Fruit fly (Drosophila melanogaster): ENCODE results near the gene CG12219.

Gene CG12219

DNA sequence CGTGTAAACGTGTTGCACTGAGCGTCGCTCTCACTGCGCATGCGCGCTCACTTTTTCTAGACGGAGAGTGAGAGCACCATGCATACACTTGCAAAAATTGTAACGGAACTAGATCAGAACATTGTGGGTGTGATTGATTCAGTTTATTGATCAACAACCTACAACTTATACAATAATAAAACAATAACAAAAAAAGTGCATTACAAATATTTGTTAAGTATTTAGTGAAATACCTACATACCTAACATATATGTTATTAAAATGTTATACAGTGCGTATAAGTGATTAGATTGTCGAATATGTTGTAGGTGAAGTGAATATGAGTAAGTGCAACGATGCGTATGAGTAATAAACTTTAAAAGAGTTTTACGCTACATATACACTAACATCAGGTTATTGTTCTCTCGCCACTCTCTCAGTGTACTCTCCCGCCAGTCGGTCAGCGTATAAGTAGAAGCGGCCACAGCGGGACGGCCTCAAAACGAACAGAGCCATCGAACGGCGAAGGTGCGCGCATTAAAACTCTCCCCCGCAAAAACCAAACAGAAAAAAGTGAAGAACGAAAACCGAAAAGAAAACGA lies 29.4 kb upstream of the CG12219 start, which contains the start of gene CG42240:
TSS of gene CG42240 (plus strand) at position 474 of the 581 bp plus-strand sequence.
- TF ChIP-seq noc (tag; optimal IDR thresholded peaks at IDR 0.05), result peak; percentile 53

DNA sequence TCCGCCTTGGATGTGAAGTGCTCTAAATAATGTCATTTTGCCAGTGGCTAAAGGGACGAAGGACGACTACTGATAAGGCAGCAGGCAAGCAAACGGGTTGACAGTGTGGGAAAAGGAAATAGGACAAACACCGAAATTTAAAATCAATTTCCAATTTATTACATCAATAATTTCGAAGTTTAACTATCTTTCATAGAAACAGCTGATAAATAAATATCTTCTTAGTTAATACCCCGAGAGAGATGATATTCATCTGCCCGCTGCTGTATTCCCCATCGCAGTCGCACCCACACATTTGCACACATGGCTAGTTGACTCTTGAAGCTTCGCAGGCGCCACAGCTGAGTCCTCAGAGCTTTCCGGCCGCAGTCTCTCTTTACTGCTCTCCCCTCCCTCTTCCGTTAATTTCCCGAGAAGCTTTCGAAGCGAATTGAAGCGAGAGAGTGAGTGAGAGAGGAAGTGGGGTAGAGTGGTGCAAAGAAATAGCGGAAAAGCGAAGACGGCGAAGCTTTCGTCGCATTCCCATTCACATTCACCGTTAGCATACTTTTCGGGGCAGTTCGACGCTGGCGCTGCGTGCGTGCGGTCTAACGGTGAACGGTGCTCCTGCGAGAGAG lies 15.9 kb upstream of the CG12219 start:
- TF ChIP-seq noc (tag; optimal IDR thresholded peaks at IDR 0.05), result no peak

DNA sequence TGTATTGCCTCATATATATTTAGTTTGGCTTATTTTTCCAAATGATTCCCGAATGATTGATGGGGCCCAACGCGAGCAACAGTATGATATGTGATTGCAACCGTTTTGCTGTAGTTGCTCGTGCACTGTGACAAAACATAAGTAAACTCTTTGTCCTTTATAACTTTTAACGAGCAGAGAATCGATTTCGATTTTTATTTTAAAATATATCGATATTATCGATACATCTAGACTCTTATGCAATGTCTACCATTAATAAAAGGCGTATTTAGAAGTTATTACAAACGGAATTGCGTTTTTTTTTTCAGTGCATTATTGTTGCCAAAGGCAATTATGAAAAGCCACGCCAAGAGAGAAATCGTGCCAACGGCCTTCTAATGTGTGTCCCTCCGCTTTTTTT lies 14.5 kb upstream of the CG12219 start:
- TF ChIP-seq noc (tag; optimal IDR thresholded peaks at IDR 0.05), result no peak

DNA sequence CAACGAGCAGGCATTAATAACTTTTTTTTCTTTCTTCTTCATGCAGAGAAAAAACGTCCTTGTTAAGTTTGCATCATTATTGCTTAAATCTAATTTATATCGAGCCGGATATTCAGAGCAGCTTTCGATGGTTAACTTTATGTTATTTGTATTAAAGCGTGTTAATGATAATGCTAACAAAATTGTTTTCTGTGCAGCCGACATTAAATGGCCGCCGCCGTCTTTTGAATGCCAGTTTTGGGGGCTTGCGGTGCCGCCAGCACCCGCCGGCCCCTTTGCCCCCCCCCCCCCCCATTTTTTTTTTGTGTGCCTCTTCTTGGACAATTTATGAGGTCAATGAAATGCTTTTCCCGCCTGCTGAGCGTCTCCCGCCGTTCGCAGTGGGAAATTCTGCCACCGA lies 10.4 kb upstream of the CG12219 start:
- TF ChIP-seq noc (tag; optimal IDR thresholded peaks at IDR 0.05), result no peak

DNA sequence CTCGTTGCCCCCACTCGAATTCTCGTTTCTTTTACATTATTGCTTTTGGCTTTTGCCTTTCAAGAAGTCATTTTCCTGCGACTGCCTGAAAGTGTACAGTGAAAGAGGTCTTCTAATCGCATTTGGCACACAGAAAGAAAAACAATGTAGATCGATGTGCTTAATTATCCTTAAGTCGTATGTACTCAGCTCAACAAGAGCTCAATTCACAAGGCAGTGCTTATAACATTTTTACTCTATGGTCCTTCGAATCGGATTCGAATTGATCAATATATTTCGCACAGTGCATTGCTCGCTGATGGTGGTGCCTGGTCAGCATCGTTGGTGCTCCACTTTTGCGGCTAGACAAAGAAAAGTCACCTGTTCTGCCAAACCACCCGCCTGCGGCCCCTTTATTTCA lies 9.3 kb upstream of the CG12219 start:
- TF ChIP-seq noc (tag; optimal IDR thresholded peaks at IDR 0.05), result no peak

DNA sequence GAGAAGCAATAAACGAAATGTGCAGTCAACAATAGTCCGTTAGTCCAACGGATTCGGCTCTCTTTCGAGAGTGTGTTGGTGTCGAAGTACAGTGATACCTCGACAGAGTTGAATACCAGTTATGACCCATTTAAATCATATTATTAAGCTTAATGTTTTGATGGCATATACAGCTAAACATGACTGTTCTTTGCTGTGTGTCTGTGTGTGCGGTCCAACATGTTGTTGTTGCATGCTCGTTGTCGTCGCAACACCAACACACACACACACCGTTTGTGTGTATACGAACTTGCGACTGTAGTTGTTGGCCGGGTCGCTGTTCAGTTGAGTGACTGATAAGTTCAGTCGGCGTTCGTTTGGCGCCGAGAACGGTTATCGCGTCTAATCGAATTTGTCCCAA lies 7.8 kb upstream of the CG12219 start, which contains the start of gene CG15894:
TSS of gene CG15894 (plus strand) at position 361 of the 400 bp plus-strand sequence.
- no peak for TF ChIP-seq noc (tag; optimal IDR thresholded peaks at IDR 0.05)

DNA sequence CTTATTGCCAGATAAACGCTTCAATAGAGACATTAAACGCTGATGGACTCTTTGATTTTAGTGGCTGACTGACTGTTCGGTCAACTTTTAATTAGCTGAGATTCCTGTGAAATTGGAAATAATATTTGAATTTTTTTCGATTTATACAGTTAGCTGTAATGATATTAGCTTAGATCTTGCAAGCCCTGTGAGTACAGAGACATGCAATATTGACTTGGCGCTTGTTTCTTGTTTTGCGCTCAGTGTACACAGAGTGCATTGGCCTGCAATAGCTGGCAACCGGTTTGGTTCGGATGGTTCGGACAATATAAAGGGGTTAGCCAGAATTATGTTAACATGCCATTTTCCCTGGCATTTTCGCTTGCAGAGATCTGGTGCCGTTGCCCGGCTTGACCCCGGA lies 4.2 kb upstream of the CG12219 start:
- TF ChIP-seq noc (tag; optimal IDR thresholded peaks at IDR 0.05), result no peak

DNA sequence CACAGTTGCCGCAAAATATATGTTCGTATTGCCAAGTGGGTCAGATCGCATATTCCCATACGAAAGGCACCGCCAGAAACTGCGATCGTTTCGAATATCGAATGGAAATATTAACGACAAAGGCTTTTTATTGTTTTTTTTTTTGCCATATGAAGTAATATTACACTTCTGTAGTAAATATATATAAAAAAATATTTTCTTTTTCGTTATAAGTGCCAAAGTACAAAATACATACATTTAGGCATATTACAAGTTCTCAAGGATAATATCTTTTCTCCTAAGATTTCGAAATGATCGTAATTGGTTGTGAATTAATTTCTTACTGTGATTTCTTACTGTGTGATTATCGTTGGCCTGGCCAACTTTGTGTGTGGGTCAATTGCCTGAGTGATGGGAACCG lies 3.1 kb upstream of the CG12219 start:
- no peak for TF ChIP-seq noc (tag; optimal IDR thresholded peaks at IDR 0.05)

DNA sequence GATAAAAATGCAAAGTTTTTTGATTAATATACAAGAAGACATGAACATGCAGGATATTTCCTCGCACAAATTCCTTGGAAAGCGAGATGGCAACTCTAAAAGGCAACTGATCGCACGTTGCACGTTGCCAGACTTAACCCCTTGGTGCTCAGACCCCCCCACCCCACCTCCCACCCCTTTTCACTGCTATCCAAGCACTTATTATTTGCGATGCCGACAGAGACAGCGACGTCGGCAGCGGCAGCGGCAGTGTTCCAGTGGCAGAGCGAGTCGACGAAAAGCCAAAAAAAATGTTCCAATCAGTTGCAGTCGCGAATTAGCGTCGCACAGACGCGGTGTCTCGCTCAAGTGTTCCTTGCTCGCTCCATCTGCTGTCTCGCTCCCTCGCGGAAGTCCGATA lies 2.6 kb upstream of the CG12219 start, which contains the start of gene CG3823:
TSS of gene CG3823 (plus strand) at position 301 of the 400 bp plus-strand sequence.
- TF ChIP-seq noc (tag; optimal IDR thresholded peaks at IDR 0.05), result no peak

DNA sequence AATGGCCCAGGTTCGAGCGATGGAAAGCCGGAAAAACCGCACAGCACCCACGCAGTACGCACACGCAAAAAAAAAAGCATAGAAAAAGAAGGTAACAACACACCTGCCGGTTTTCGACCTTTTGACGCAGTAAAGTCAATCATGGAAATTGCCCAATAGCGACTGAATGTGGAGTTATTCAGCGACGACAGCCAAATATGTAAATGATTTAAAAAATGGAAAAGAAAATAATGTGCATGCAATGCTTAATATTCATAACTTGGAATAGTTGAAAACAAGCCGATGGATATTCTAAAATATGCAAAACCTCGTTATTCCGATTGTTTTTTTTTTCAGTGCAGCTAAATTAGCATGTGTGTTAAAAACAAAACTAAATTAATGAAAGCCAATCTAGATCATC lies 2.1 kb upstream of the CG12219 start:
- TF ChIP-seq noc (tag; optimal IDR thresholded peaks at IDR 0.05), result no peak

DNA sequence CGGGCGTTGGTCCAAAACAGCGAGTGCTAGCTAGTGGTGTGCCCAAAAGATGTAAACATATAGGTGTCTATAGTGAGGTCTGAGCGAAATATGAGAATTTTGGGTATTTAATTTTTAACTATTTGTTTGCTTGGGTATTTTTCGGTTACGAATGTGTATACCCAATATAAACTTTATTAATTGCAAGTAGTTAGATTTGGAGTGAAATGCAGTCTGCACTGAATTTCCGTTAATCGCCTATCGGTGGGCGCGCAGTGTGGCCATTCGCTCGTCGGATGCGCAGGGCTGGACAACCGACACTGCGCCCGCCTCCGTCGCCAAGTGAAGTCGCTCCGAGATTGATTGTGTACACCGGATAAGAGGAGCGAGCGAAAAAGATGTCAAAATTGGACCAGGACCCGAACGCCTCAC lies 6.0 kb downstream of the CG12219 start, which contains the start of the genes CG15891 and CG3815:
TSS of gene CG15891 (minus strand) at position 217 of the 411 bp plus-strand sequence.
TSS of gene CG3815 (plus strand) at position 261 of the 411 bp plus-strand sequence.
- no peak for TF ChIP-seq noc (tag; optimal IDR thresholded peaks at IDR 0.05)

DNA sequence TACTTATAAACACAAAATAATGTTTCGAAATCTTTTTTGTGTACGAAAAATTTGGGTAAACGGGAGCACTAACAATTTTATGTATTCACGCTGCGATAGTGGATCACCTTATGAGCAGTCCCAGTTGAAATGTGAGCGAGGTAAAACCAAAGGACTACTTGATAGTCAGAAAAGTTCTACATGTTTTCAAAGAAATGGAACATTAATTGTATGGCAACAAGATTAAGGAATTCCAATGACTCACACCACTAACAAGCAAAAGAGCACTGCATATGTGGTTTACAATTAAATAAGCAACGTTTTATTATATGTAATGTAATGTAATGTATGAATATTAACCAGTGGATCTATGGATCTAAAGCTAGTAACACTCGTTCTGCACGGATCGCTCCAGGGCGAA lies 6.8 kb downstream of the CG12219 start, which contains the start of gene CG15892:
TSS of gene CG15892 (minus strand) at position 101 of the 400 bp plus-strand sequence.
- TF ChIP-seq noc (tag; optimal IDR thresholded peaks at IDR 0.05), result no peak

DNA sequence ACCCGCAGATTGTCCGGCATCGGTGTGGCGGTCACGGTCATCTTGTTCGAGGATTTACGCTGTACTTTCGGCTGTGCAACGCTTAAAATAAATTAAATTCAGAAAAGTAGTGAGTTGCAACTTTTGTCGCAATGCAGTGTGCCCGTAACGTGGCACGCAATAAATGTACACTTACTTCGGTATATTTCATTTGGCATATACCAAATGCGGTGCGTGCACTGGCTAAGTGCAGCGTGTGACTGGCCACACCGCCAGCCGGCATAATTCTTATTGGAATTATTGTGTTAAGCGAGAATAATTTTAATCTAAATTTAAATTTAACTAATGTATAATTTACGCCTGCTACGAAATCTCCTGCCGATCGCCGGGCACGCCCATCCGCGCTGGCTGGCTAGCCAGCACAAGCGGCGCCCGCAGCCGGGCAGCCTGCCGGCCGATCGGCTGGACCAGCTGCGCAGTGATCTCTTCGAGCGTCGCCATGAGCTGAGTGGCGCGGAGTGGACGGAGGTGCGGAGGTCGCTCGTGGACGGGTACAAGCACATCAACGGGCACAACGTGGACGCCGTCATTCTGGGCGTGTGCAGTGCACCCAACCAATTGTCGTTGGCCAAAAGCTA lies 9.9 kb downstream of the CG12219 start, which contains the start of the genes Rpt4 and mldr:
TSS of gene Rpt4 (minus strand) at position 163 of the 617 bp plus-strand sequence.
TSS of gene mldr (plus strand) at position 221 of the 617 bp plus-strand sequence.
- no peak for TF ChIP-seq noc (tag; optimal IDR thresholded peaks at IDR 0.05)

DNA sequence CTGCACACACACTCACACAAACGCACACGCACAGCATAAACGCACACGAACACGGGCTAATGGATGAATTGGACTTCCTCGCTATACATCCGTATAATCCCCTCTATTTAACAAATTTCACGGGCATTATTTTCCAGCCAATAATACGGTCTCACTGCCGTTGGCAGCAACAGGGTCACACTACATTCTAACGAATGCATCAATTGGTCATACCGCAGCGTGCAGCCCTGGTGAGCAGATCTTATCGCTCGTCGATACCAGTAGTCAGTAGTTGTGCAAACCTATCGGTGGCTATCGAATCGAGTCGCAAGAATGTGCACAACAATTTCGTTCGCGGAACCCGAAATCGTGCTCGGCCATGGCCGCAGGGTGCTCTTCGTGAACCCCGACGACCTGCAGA lies 13.2 kb downstream of the CG12219 start, which contains the start of the genes Top3beta and wuho:
TSS of gene Top3beta (minus strand) at position 149 of the 400 bp plus-strand sequence.
TSS of gene wuho (plus strand) at position 259 of the 400 bp plus-strand sequence.
- TF ChIP-seq noc (tag; optimal IDR thresholded peaks at IDR 0.05), result peak; percentile 54

DNA sequence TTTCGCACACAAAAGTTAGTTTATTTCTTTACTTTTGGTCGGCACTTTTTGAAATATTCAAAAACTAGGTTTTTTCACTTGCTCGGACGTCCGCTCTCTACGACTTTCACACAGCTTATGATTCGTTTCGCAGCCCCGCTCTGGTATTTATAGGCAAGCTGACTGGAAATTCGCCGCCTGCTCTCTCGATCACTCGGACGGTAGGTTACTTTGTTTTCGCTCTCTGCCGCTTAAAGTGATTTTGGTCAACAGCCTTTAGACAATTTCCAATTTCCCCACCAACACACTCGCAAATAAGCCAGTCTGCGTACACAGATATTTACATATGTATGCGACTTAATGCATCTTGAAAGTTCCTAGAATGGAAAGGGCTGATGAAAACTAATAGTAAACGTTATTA lies 17.6 kb downstream of the CG12219 start, which contains the start of gene CG11700:
TSS of gene CG11700 (minus strand) at position 106 of the 400 bp plus-strand sequence.
- no peak for TF ChIP-seq noc (tag; optimal IDR thresholded peaks at IDR 0.05)

DNA sequence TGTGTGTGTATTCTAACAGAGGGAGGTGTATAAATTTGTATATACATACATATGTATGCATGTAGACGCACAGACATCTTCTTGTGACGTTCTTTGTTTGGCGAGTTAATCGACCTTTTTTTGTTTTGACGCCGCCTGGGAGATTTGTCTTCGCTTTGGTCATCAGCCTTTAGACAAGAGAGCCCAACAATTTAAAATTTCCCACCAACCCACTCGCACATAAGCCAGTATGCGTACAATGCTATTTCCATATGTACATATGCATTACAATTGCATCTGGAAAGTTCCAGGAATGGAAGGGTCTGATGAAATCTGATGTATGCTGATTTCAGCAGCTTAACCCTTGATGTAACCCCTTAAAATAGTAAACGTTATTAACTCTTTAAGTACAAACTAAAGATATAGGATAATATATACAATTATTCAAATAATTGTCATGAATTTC lies 21.4 kb downstream of the CG12219 start, which contains the start of gene Ubi-p5E:
TSS of gene Ubi-p5E (minus strand) at position 19 of the 445 bp plus-strand sequence.
- TF ChIP-seq noc (tag; optimal IDR thresholded peaks at IDR 0.05), result no peak
